Worm (Caenorhabditis elegans): ENCODE measurements around the gene col-84.

Gene col-84

DNA sequence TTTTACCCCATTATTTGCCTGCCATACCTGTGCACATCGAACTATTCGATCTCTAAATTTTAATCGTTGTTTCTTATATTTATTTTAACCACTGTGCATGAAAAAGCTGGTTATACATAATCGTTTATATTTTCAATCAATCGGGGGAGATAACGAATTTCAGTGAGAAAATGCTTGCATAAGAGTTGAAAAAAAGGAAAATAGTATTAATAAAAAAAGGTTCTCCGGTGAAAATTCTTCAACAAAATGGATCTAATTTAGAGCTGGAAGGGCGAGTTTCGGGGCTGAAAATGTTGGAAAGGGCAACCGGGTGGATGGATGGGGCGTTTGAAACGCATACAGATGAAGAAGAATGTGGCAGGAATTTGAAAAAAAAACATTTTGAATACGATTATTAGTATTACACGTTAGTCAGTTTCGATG lies 49.2 kb downstream of the col-84 start (continued):
- TF ChIP-seq rcor-1 (GFP tag; IDR thresholded peaks at IDR 0.05) (peak; percentile 56; the same call in 1 of the 2 replicates), tbp1 (GFP tag; optimal IDR thresholded peaks at IDR 0.05) (peak; percentile 60), F57C9.4 (tag; optimal IDR thresholded peaks at IDR 0.05) (no peak), hlh-12 (tag; optimal IDR thresholded peaks at IDR 0.05) (no peak), egrh-3 (GFP tag; IDR thresholded peaks at IDR 0.05) (no peak), Y56A3A.18 (GFP tag; IDR thresholded peaks at IDR 0.05) (peak; percentile 84), egl-18 (GFP tag; IDR thresholded peaks at IDR 0.05) (0 out of 2 replicates have a peak, but pooled peaks have one; percentile 43), hrde-1 (tag; optimal IDR thresholded peaks at IDR 0.05; ENCODE audit: borderline replicate concordance) (peak; percentile 97), madf-6 (GFP tag; IDR thresholded peaks at IDR 0.05) (peak; percentile 90), dox-1 (GFP tag; IDR thresholded peaks at IDR 0.05) (peak; percentile 38; the same call in 1 of the 2 replicates), tlf-1 (GFP tag; optimal IDR thresholded peaks at IDR 0.05) (peak; percentile 82), xnd-1 (tag; optimal IDR thresholded peaks at IDR 0.05) (peak; percentile 69), hmg-1.2 (GFP tag; IDR thresholded peaks at IDR 0.05) (peak; percentile 51), ceh-79 (tag; optimal IDR thresholded peaks at IDR 0.05) (peak; percentile 53), Y53F4B.3 (GFP tag; IDR thresholded peaks at IDR 0.05) (no peak), B0035.1 (tag; optimal IDR thresholded peaks at IDR 0.05) (no peak), Y53G8AR.9 (GFP tag; conservative IDR thresholded peaks at IDR 0.05) (peak; percentile 92), B0336.3 (GFP tag; IDR thresholded peaks at IDR 0.05) (peak; percentile 95), hmg-20 (GFP tag; IDR thresholded peaks at IDR 0.05) (peak; percentile 57; the same call in 1 of the 2 replicates), ztf-22 (GFP tag; optimal IDR thresholded peaks at IDR 0.05) (no peak), F33H1.4 (GFP tag; IDR thresholded peaks at IDR 0.05) (peak; percentile 53; the same call in 1 of the 2 replicates), pha-4 (tag; optimal IDR thresholded peaks at IDR 0.05) (no peak), F10E7.11 (tag; optimal IDR thresholded peaks at IDR 0.05) (peak; percentile 78), cebp-1 (GFP tag; IDR thresholded peaks at IDR 0.05) (no peak), cebp-1 (tag; optimal IDR thresholded peaks at IDR 0.05) (peak; percentile 72), F39B2.1 (GFP tag; IDR thresholded peaks at IDR 0.05) (peak; percentile 93), athp-1 (tag; optimal IDR thresholded peaks at IDR 0.05) (peak; percentile 91), nfyb-1 (GFP tag; IDR thresholded peaks at IDR 0.05) (peak; percentile 61; the same call in 1 of the 2 replicates), atf-7 (tag; optimal IDR thresholded peaks at IDR 0.05) (peak; percentile 55), snpc-1.3 (tag; optimal IDR thresholded peaks at IDR 0.05; ENCODE audit: insufficient read depth) (peak; percentile 90), mcd-1 (GFP tag; IDR thresholded peaks at IDR 0.05) (peak; percentile 59), lin-26 (GFP tag; IDR thresholded peaks at IDR 0.05) (peak; percentile 70), zim-3 (tag; optimal IDR thresholded peaks at IDR 0.05) (peak; percentile 52), mxl-1 (tag; optimal IDR thresholded peaks at IDR 0.05) (peak; percentile 31), sptf-2 (GFP tag; optimal IDR thresholded peaks at IDR 0.05) (no peak), lin-54 (GFP tag; optimal IDR thresholded peaks at IDR 0.05) (peak; percentile 83), lag-1 (GFP tag; IDR thresholded peaks at IDR 0.05) (no peak), madf-3 (GFP tag; IDR thresholded peaks at IDR 0.05) (peak; percentile 94), unc-130 (GFP tag; optimal IDR thresholded peaks at IDR 0.05) (peak; percentile 95), ceh-40 (GFP tag; IDR thresholded peaks at IDR 0.05) (peak; percentile 72; the same call in 1 of the 2 replicates), C17E4.6 (GFP tag; IDR thresholded peaks at IDR 0.05) (peak; percentile 73), tbx-9 (tag; optimal IDR thresholded peaks at IDR 0.05; ENCODE audit: borderline replicate concordance) (peak; percentile 83), ceh-91 (GFP tag; IDR thresholded peaks at IDR 0.05) (no peak), Y95B8A.8 (GFP tag; IDR thresholded peaks at IDR 0.05) (peak; percentile 92), rec-8 (tag; optimal IDR thresholded peaks at IDR 0.05) (peak in 1 of 2 experiments; percentile 71), lin-35 (GFP tag; optimal IDR thresholded peaks at IDR 0.05) (peak in 2 of 3 experiments; percentile 22 to 49), ztf-25 (GFP tag; IDR thresholded peaks at IDR 0.05) (no peak), hsf-1 (GFP tag; IDR thresholded peaks at IDR 0.05) (peak; percentile 82)
